Worm (Caenorhabditis elegans) whole organism, L3 larva: ENCODE data around the gene csc-1.

Experiments
- fos-1 ChIP-seq: fragments of 150-350 bp; optimal IDR thresholded peaks from 2 replicates; lab custom pipeline; 2014; ENCODE audit warnings: missing biosample characterization, missing genetic modification characterization
- jun-1 ChIP-seq: fragments of 150-350 bp; optimal IDR thresholded peaks from 2 replicates; lab custom pipeline; 2014; ENCODE audit warnings: missing biosample characterization, missing genetic modification reagents, missing genetic modification characterization
- nfya-1 ChIP-seq: sonication (generic microtip); optimal IDR thresholded peaks from 2 replicates; lab custom pipeline; 2017; ENCODE audit warnings: missing genetic modification characterization, mild to moderate bottlenecking, missing compliant biosample characterization, antibody characterized with exemption, moderate library complexity; ENCODE audit not compliant: insufficient read depth
- nhr-11 ChIP-seq: fragments of 150-350 bp; optimal IDR thresholded peaks from 2 replicates; lab custom pipeline; 2014; ENCODE audit warnings: missing biosample characterization, missing genetic modification characterization
- unc-39 ChIP-seq: sonication (generic microtip); optimal IDR thresholded peaks from 4 replicates; lab custom pipeline; 2017; ENCODE audit warnings: missing biosample characterization, missing genetic modification characterization
- ztf-11 ChIP-seq: fragments of 150-350 bp; optimal IDR thresholded peaks from 2 replicates; lab custom pipeline; 2014; ENCODE audit warnings: missing biosample characterization, missing genetic modification characterization

ce11 chrII:13595279-13595678 lies 1.5 kb upstream of the csc-1 start:
- TF ChIP-seq nfya-1 (tag; lab: Kevin White, UChicago) (no peak), nhr-11 (tag; lab: Kevin White, UChicago) (no peak), fos-1 (tag; lab: Kevin White, UChicago) (no peak), unc-39 (tag; lab: Kevin White, UChicago) (no peak), jun-1 (tag; lab: Kevin White, UChicago) (no peak), ztf-11 (tag; lab: Kevin White, UChicago) (no peak)
